Fruit fly (Drosophila melanogaster) whole organism, prepupa: ENCODE results near the gene Gnpnat.

Experiments used
- Blimp-1 ChIP-seq: fragments of 200-800 bp; sonication (Bioruptor generic); optimal IDR thresholded peaks from 3 replicates; lab custom pipeline; 2017; ENCODE audit warnings: missing biosample characterization, missing genetic modification characterization, mild to moderate bottlenecking, moderate library complexity, missing genetic modification reagents
- CG15336 ChIP-seq: fragments of 200-800 bp; sonication (Bioruptor generic); IDR thresholded peaks from 2 replicates; pipeline ENCODE4 v1.3.6; 2022; ENCODE audit warnings: missing biosample characterization, missing genetic modification characterization
- CG1621 ChIP-seq: fragments of 200-800 bp; sonication (Bioruptor generic); optimal IDR thresholded peaks from 3 replicates; lab custom pipeline; 2018; ENCODE audit warnings: missing biosample characterization, mild to moderate bottlenecking, missing genetic modification characterization
- CG16779 ChIP-seq: fragments of 200-800 bp; sonication (Bioruptor generic); optimal IDR thresholded peaks from 3 replicates; lab custom pipeline; 2017; ENCODE audit warnings: missing biosample characterization, mild to moderate bottlenecking, missing genetic modification characterization
- CG3919 ChIP-seq: fragments of 200-800 bp; sonication (Bioruptor generic); optimal IDR thresholded peaks from 3 replicates; lab custom pipeline; 2016; ENCODE audit warnings: missing biosample characterization, missing genetic modification characterization
- CG6792 ChIP-seq: fragments of 200-800 bp; sonication (Bioruptor generic); optimal IDR thresholded peaks from 3 replicates; lab custom pipeline; 2016; ENCODE audit warnings: missing biosample characterization, missing genetic modification characterization
- CG9139 ChIP-seq: fragments of 200-800 bp; sonication (Bioruptor generic); optimal IDR thresholded peaks from 3 replicates; lab custom pipeline; 2017; ENCODE audit warnings: missing biosample characterization, mild to moderate bottlenecking, missing genetic modification characterization
- Lpt ChIP-seq: fragments of 200-800 bp; sonication (Bioruptor generic); optimal IDR thresholded peaks from 3 replicates; lab custom pipeline; 2016; ENCODE audit warnings: missing biosample characterization, missing genetic modification characterization
- Smox ChIP-seq: fragments of 200-800 bp; sonication (Bioruptor generic); optimal IDR thresholded peaks from 3 replicates; lab custom pipeline; 2016; ENCODE audit warnings: missing biosample characterization, missing genetic modification characterization
- dac ChIP-seq: fragments of 200-800 bp; sonication (Bioruptor generic); optimal IDR thresholded peaks from 2 replicates; lab custom pipeline; 2017; ENCODE audit warnings: missing biosample characterization, mild to moderate bottlenecking, missing genetic modification characterization
- eg ChIP-seq: fragments of 200-800 bp; sonication (Bioruptor generic); IDR thresholded peaks from 3 replicates; pipeline ENCODE4 v1.3.6; 2022; ENCODE audit warnings: missing biosample characterization, missing genetic modification characterization
- ss ChIP-seq, 2 experiments: fragments of 200-800 bp; sonication (Bioruptor generic); optimal IDR thresholded peaks; 2 replicates in 1 of 2; 3 replicates in 1 of 2; lab custom pipeline; 2017 to 2018; ENCODE audit warnings: mild to moderate bottlenecking in 2 of 2, missing biosample characterization in 2 of 2, missing genetic modification characterization in 2 of 2, moderate library complexity in 1 of 2
- svp ChIP-seq: fragments of 200-800 bp; sonication (Bioruptor generic); peaks from one replicate; lab custom pipeline; 2016; ENCODE audit warnings: missing biosample characterization, missing genetic modification characterization

- TF ChIP-seq dac, result no peak
- no peak for TF ChIP-seq ss (GFP tag; optimal IDR thresholded peaks at IDR 0.05; lab: Kevin White, UChicago)
- TF ChIP-seq CG3919 (GFP tag; lab: Kevin White, UChicago), result no peak
- peak; percentile 90 for TF ChIP-seq eg (GFP tag; lab: Robert Waterston, UW)
- TF ChIP-seq svp (GFP tag; lab: Kevin White, UChicago), result no peak
- TF ChIP-seq CG16779 (tag; lab: Kevin White, UChicago), result no peak
- no peak for TF ChIP-seq CG1621
- TF ChIP-seq CG6792 (GFP tag; lab: Kevin White, UChicago), result no peak
- TF ChIP-seq CG15336 (GFP tag; lab: Robert Waterston, UW), result peak; percentile 76
- no peak for TF ChIP-seq Smox (GFP tag; lab: Kevin White, UChicago)
- no peak for TF ChIP-seq Lpt
- TF ChIP-seq CG9139, result no peak
- no peak for TF ChIP-seq Blimp-1 (GFP tag; lab: Kevin White, UChicago)
Measured at dm6 chr3R:29755248-29755647, 17.2 kb downstream of the Gnpnat start.
